Fruit fly (Drosophila melanogaster) whole organism, embryonic: ENCODE measurements around the gene CG33268.

Experiments
- Ada2b ChIP-seq: fragments of 200-800 bp; sonication (Bioruptor generic); IDR thresholded peaks from 2 replicates; pipeline ENCODE4 v1.3.6; 2022; ENCODE audit warnings: missing biosample characterization, missing genetic modification characterization
- CG10979 ChIP-seq: fragments of 200-800 bp; sonication (Bioruptor generic); optimal IDR thresholded peaks from 2 replicates; lab custom pipeline; 2018; ENCODE audit warnings: missing biosample characterization, mild to moderate bottlenecking, missing genetic modification characterization, moderate library complexity
- CG12071 ChIP-seq: fragments of 200-800 bp; sonication (Bioruptor generic); optimal IDR thresholded peaks from 3 replicates; lab custom pipeline; 2018; ENCODE audit warnings: missing biosample characterization, mild to moderate bottlenecking, missing genetic modification characterization
- CG12769 ChIP-seq: fragments of 200-800 bp; sonication (Bioruptor generic); optimal IDR thresholded peaks from 2 replicates; lab custom pipeline; 2019; ENCODE audit warnings: missing biosample characterization, mild to moderate bottlenecking, missing genetic modification characterization, moderate library complexity
- CG13123 ChIP-seq: fragments of 200-800 bp; sonication (Bioruptor generic); optimal IDR thresholded peaks from 2 replicates; lab custom pipeline; 2016; ENCODE audit warnings: missing biosample characterization, missing genetic modification characterization
- CG17359 ChIP-seq: fragments of 200-800 bp; sonication (Bioruptor generic); optimal IDR thresholded peaks from 3 replicates; lab custom pipeline; 2018; ENCODE audit warnings: missing biosample characterization, mild to moderate bottlenecking, missing genetic modification characterization, moderate library complexity
- CG17912 ChIP-seq: fragments of 200-800 bp; sonication (Bioruptor generic); optimal IDR thresholded peaks from 2 replicates; lab custom pipeline; 2018; ENCODE audit warnings: missing biosample characterization, mild to moderate bottlenecking, missing genetic modification characterization
- CG1832 ChIP-seq: fragments of 200-800 bp; sonication (Bioruptor generic); optimal IDR thresholded peaks from 2 replicates; lab custom pipeline; 2017; ENCODE audit warnings: missing biosample characterization, mild to moderate bottlenecking, missing genetic modification characterization, inconsistent platforms
- CG2199 ChIP-seq: fragments of 200-800 bp; sonication (Bioruptor generic); IDR thresholded peaks from 3 replicates; pipeline ENCODE4 v1.3.6; 2022; ENCODE audit warnings: missing biosample characterization, missing genetic modification characterization
- CG2202 ChIP-seq: fragments of 200-800 bp; sonication (Bioruptor generic); optimal IDR thresholded peaks from 2 replicates; lab custom pipeline; 2018; ENCODE audit warnings: missing biosample characterization, mild to moderate bottlenecking, missing genetic modification characterization
- CG30403 ChIP-seq: fragments of 200-800 bp; sonication (Bioruptor generic); optimal IDR thresholded peaks from 3 replicates; lab custom pipeline; 2016; ENCODE audit warnings: missing biosample characterization, missing genetic modification characterization
- CG4282 ChIP-seq: fragments of 200-800 bp; sonication (Bioruptor generic); optimal IDR thresholded peaks from 2 replicates; lab custom pipeline; 2016; ENCODE audit warnings: missing biosample characterization, missing genetic modification characterization
- CG4820 ChIP-seq: fragments of 200-800 bp; sonication (Bioruptor generic); optimal IDR thresholded peaks from 3 replicates; lab custom pipeline; 2016; ENCODE audit warnings: missing biosample characterization, missing genetic modification characterization
- CG5180 ChIP-seq: fragments of 200-800 bp; sonication (Bioruptor generic); optimal IDR thresholded peaks from 3 replicates; lab custom pipeline; 2017; ENCODE audit warnings: missing biosample characterization, missing genetic modification characterization, mild to moderate bottlenecking, moderate library complexity, missing genetic modification reagents
- CG7786 ChIP-seq: fragments of 200-800 bp; sonication (Bioruptor generic); optimal IDR thresholded peaks from 2 replicates; lab custom pipeline; 2016; ENCODE audit warnings: missing biosample characterization, missing genetic modification characterization
- CG8290 ChIP-seq, 3 experiments: fragments of 200-800 bp; sonication (Bioruptor generic); optimal IDR thresholded peaks; 2 replicates each; lab custom pipeline; 2016 to 2019; ENCODE audit warnings: missing biosample characterization in 3 of 3, missing genetic modification characterization in 3 of 3, mild to moderate bottlenecking in 2 of 3, moderate library complexity in 1 of 3
- CG8388 ChIP-seq: fragments of 200-800 bp; sonication (Bioruptor generic); optimal IDR thresholded peaks from 2 replicates; lab custom pipeline; 2019; ENCODE audit warnings: missing biosample characterization, mild to moderate bottlenecking, missing genetic modification characterization, moderate library complexity
- CG8944 ChIP-seq: fragments of 200-800 bp; sonication (Bioruptor generic); optimal IDR thresholded peaks from 3 replicates; lab custom pipeline; 2016; ENCODE audit warnings: missing biosample characterization, missing genetic modification characterization
- CrebB ChIP-seq: fragments of 200-800 bp; sonication (Bioruptor generic); optimal IDR thresholded peaks from 3 replicates; lab custom pipeline; 2018; ENCODE audit warnings: missing biosample characterization, mild to moderate bottlenecking, missing genetic modification characterization
- D ChIP-seq, 2 experiments: fragments of 200-800 bp in 1 of 2; fragments of >200 bp in 1 of 2; sonication (Bioruptor generic) in 1 of 2; optimal IDR thresholded peaks; 2 replicates in 1 of 2; 3 replicates in 1 of 2; lab custom pipeline; 2017; ENCODE audit warnings: mild to moderate bottlenecking in 1 of 2, missing biosample characterization in 1 of 2, missing genetic modification characterization in 1 of 2, missing genetic modification reagents in 1 of 2
- Dll ChIP-seq: fragments of 200-800 bp; sonication (Bioruptor generic); IDR thresholded peaks from 4 replicates; pipeline ENCODE4 v1.3.6; 2022; ENCODE audit warnings: missing biosample characterization, missing genetic modification characterization; ENCODE audit not compliant: partially characterized antibody
- GATAe ChIP-seq: fragments of 200-800 bp; sonication (Bioruptor generic); conservative IDR thresholded peaks from 2 replicates; pipeline ENCODE4 v1.3.6; 2022; ENCODE audit warnings: missing biosample characterization, missing genetic modification characterization
- HLH4C ChIP-seq: fragments of 200-800 bp; sonication (Bioruptor generic); IDR thresholded peaks from 3 replicates; pipeline ENCODE4 v1.3.6; 2022; ENCODE audit warnings: missing biosample characterization, missing genetic modification characterization; ENCODE audit not compliant: partially characterized antibody
- MBD-R2 ChIP-seq: fragments of 200-800 bp; sonication (Bioruptor generic); IDR thresholded peaks from 2 replicates; pipeline ENCODE4 v1.3.6; 2022; ENCODE audit warnings: missing biosample characterization, missing genetic modification characterization
- Med ChIP-seq: fragments of 200-800 bp; sonication (Bioruptor generic); peaks from one replicate; lab custom pipeline; 2016; ENCODE audit warnings: missing biosample characterization, missing genetic modification characterization, mild to moderate bottlenecking, inconsistent platforms, moderate library complexity
- Neu2 ChIP-seq: fragments of 200-800 bp; sonication (Bioruptor generic); optimal IDR thresholded peaks from 3 replicates; lab custom pipeline; 2016; ENCODE audit warnings: missing biosample characterization, missing genetic modification characterization, borderline replicate concordance
- Optix ChIP-seq: fragments of 200-800 bp; sonication (Bioruptor generic); IDR thresholded peaks from 3 replicates; pipeline ENCODE4 v1.3.6; 2022; ENCODE audit warnings: missing biosample characterization, missing genetic modification characterization
- aop ChIP-seq: fragments of 200-800 bp; sonication (Bioruptor generic); IDR thresholded peaks from 2 replicates; pipeline ENCODE4 v1.3.6; 2022; ENCODE audit warnings: missing biosample characterization, missing genetic modification characterization
- bowl ChIP-seq: fragments of 200-800 bp; sonication (Bioruptor generic); IDR thresholded peaks from 2 replicates; pipeline ENCODE4 v1.3.6; 2022; ENCODE audit warnings: missing biosample characterization, missing genetic modification characterization
- cg ChIP-seq: fragments of 200-800 bp; sonication (Bioruptor generic); optimal IDR thresholded peaks from 3 replicates; lab custom pipeline; 2019; ENCODE audit warnings: missing biosample characterization, mild to moderate bottlenecking, missing genetic modification characterization, moderate library complexity
- dimm ChIP-seq: fragments of 200-800 bp; sonication (Bioruptor generic); IDR thresholded peaks from 2 replicates; pipeline ENCODE4 v1.3.6; 2022; ENCODE audit warnings: missing biosample characterization, missing genetic modification characterization
- gro ChIP-seq: fragments of 200-800 bp; sonication (Bioruptor generic); optimal IDR thresholded peaks from 2 replicates; lab custom pipeline; 2016; ENCODE audit warnings: missing biosample characterization, missing genetic modification characterization
- h ChIP-seq: fragments of >200 bp; optimal IDR thresholded peaks from 2 replicates; lab custom pipeline; 2017
- jumu ChIP-seq: fragments of 200-800 bp; sonication (Bioruptor generic); optimal IDR thresholded peaks from 3 replicates; lab custom pipeline; 2016; ENCODE audit warnings: missing biosample characterization, missing genetic modification characterization
- kah ChIP-seq: fragments of 200-800 bp; sonication (Bioruptor generic); optimal IDR thresholded peaks from 2 replicates; lab custom pipeline; 2018; ENCODE audit warnings: missing biosample characterization, mild to moderate bottlenecking, missing genetic modification characterization
- klu ChIP-seq: fragments of 200-800 bp; sonication (Bioruptor generic); IDR thresholded peaks from 2 replicates; pipeline ENCODE4 v1.3.6; 2022; ENCODE audit warnings: missing biosample characterization, missing genetic modification characterization
- otp ChIP-seq: fragments of 200-800 bp; sonication (Bioruptor generic); IDR thresholded peaks from 3 replicates; pipeline ENCODE4, ENCODE4 v1.3.6; 2022; ENCODE audit warnings: missing biosample characterization, missing genetic modification characterization
- phol ChIP-seq: fragments of 200-800 bp; sonication (Bioruptor generic); optimal IDR thresholded peaks from 3 replicates; lab custom pipeline; 2018; ENCODE audit warnings: missing biosample characterization, mild to moderate bottlenecking, missing genetic modification characterization, moderate library complexity
- pros ChIP-seq: fragments of 200-800 bp; sonication (Bioruptor generic); optimal IDR thresholded peaks from 3 replicates; lab custom pipeline; 2019; ENCODE audit warnings: missing biosample characterization, mild to moderate bottlenecking, missing genetic modification characterization, moderate library complexity
- psq ChIP-seq: fragments of 200-800 bp; sonication (Bioruptor generic); optimal IDR thresholded peaks from 2 replicates; lab custom pipeline; 2017; ENCODE audit warnings: missing biosample characterization, missing genetic modification characterization
- pum ChIP-seq: fragments of 200-800 bp; sonication (Bioruptor generic); optimal IDR thresholded peaks from 2 replicates; lab custom pipeline; 2016; ENCODE audit warnings: missing biosample characterization, missing genetic modification characterization
- run ChIP-seq: fragments of 200-800 bp; sonication (Bioruptor generic); optimal IDR thresholded peaks from 3 replicates; lab custom pipeline; 2018; ENCODE audit warnings: missing biosample characterization, mild to moderate bottlenecking, missing genetic modification characterization
- shn ChIP-seq: fragments of 200-800 bp; sonication (Bioruptor generic); optimal IDR thresholded peaks from 3 replicates; lab custom pipeline; 2016; ENCODE audit warnings: missing biosample characterization, missing genetic modification characterization
- slou ChIP-seq: fragments of 200-800 bp; sonication (Bioruptor generic); optimal IDR thresholded peaks from 3 replicates; lab custom pipeline; 2016; ENCODE audit warnings: missing biosample characterization, missing genetic modification characterization
- sr ChIP-seq: fragments of 200-800 bp; sonication (Bioruptor generic); IDR thresholded peaks from 3 replicates; pipeline ENCODE4 v1.3.6; 2022; ENCODE audit warnings: missing biosample characterization, missing genetic modification characterization

CG33268 gene

DNA sequence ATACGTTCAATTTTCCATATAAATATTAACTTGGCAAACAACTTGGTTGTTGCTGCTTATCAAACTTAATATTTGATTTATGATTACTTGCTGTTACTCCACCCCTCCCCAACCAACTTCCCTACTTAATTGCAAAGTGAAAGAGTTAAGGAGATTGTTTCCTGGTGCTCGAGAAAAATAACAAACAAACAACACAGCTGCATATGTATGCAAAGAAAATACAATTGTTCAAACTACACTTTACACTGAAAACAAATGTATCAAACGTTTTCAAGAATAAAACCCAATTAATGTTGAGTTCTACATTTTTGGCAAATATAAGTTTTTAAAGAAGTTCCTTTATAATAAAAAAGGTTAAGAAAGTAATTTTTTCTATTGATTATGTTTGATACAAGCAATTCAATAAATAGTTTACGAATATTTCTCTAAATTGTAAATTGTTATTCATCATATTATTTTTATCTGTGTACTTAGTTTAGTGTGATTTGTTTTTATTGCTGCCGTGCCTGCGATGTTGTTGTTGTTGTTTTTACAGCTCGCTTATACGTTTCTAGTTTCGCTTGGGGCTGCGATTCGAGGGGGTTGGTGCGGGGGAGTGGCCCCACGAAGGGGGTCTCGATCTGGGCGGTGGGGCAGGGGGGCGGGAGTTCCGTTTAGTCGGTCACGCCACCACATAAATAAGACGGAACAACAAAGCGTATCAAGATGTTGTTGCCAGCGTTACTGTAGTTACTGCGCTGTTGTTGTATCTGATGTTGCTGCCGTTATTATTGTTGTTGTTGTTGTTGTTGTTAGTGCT is 35.2 kb downstream of the CG33268 start (continued):
- TF ChIP-seq Optix (GFP tag; lab: Robert Waterston, UW) (0 out of 3 replicates have a peak, but pooled peaks have one; percentile 40), CG17912 (no peak), run (peak; percentile 46), shn (peak; percentile 10), CG4282 (GFP tag; lab: Kevin White, UChicago) (no peak), pum (GFP tag; lab: Kevin White, UChicago) (no peak), jumu (GFP tag; lab: Kevin White, UChicago) (no peak), HLH4C (no peak), CG17359 (tag; lab: Kevin White, UChicago) (peak; percentile 82), klu (GFP tag; lab: Robert Waterston, UW) (peak; percentile 36; the same call in 1 of the 2 replicates)

DNA sequence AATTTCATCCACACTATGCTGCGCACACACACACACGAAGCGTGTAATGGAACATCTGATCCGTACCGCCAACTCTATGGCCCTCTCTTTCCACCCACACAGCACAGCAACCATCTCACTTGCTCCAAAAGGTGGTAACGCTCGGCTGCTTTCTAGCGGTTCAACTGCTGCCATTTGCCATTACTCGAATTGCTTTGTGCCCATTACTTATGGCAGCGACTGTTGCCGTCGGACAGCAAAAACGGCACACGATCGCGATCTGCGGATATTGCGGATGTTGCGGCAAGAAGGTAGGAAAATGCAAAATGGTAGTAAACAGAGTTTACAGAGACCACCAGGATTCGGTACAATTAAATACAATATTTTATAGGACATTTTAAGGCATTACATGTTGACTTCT is 36.2 kb downstream of the CG33268 start:
- peak; percentile 76 for TF ChIP-seq CG8388 (GFP tag; lab: Kevin White, UChicago)
- no peak for TF ChIP-seq CG8290 (GFP tag; optimal IDR thresholded peaks at IDR 0.05; lab: Kevin White, UChicago)
- peak in 1 of 2 experiments; percentile 15 for TF ChIP-seq CG8290 (tag; optimal IDR thresholded peaks at IDR 0.05; lab: Kevin White, UChicago)
- 0 out of 3 replicates have a peak, but pooled peaks have one; percentile 25 for TF ChIP-seq CG2199
- TF ChIP-seq pros (GFP tag; lab: Kevin White, UChicago) = peak; percentile 20
- 0 out of 3 replicates have a peak, but pooled peaks have one; percentile 32 for TF ChIP-seq HLH4C
- peak; percentile 39 for TF ChIP-seq CG1832 (GFP tag; lab: Kevin White, UChicago)
- TF ChIP-seq gro (GFP tag; lab: Kevin White, UChicago) = no peak
- 0 out of 4 replicates have a peak, but pooled peaks have one; percentile 35 for TF ChIP-seq Dll (GFP tag; lab: Robert Waterston, UW)
- peak; percentile 66 for TF ChIP-seq cg
- peak; percentile 34; the same call in 1 of the 3 replicates for TF ChIP-seq sr (GFP tag; lab: Robert Waterston, UW)
- TF ChIP-seq dimm (GFP tag; lab: Robert Waterston, UW) = no peak
- peak; percentile 54 for TF ChIP-seq D (optimal IDR thresholded peaks at IDR 0.05; lab: Kevin White, UChicago)
- TF ChIP-seq D (GFP tag; optimal IDR thresholded peaks at IDR 0.05; lab: Kevin White, UChicago) = no peak
- TF ChIP-seq Neu2 (GFP tag; lab: Kevin White, UChicago) = peak; percentile 75
- TF ChIP-seq CG13123 (GFP tag; lab: Kevin White, UChicago) = no peak

DNA sequence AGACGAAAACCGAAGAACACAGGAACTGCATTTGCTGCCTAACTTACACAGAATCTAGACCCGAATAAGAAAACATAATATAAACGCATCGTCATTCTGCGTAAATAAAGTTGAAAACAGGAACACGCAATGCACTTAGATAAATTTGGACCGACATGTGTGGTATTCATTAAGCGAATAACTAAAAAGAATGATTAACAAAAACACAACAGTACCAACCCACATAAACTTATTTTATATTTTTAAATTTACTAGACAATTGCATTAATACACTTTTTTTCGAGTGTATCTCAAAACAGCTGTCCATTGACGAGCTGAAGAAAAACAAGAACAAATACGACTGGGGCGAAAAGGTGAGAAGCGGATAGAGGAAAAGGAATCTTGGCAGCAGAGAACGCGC is 36.7 kb downstream of the CG33268 start:
- TF ChIP-seq phol (tag; lab: Kevin White, UChicago) (peak; percentile 91), kah (GFP tag; lab: Kevin White, UChicago) (peak; percentile 67), slou (GFP tag; lab: Kevin White, UChicago) (peak; percentile 27), psq (GFP tag; lab: Kevin White, UChicago) (peak; percentile 76), bowl (GFP tag; lab: Robert Waterston, UW) (no peak), CG12769 (tag; lab: Kevin White, UChicago) (peak; percentile 46), GATAe (GFP tag; lab: Robert Waterston, UW) (no peak), CG8388 (GFP tag; lab: Kevin White, UChicago) (peak; percentile 57), CG30403 (GFP tag; lab: Kevin White, UChicago) (peak; percentile 86), Dll (GFP tag; lab: Robert Waterston, UW) (no peak), otp (GFP tag; lab: Robert Waterston, UW) (peak; percentile 88), h (lab: Kevin White, UChicago) (no peak), CG5180 (GFP tag; lab: Kevin White, UChicago) (peak; percentile 56), CG10979 (tag; lab: Kevin White, UChicago) (peak; percentile 96), Med (GFP tag; lab: Kevin White, UChicago) (peak; percentile 91), MBD-R2 (0 out of 2 replicates have a peak, but pooled peaks have one; percentile 9), CrebB (tag; lab: Kevin White, UChicago) (peak; percentile 40), CG12071 (GFP tag; lab: Kevin White, UChicago) (peak; percentile 29), Neu2 (GFP tag; lab: Kevin White, UChicago) (no peak), aop (GFP tag; lab: Robert Waterston, UW) (peak; percentile 63; the same call in 1 of the 2 replicates), CG4820 (GFP tag; lab: Kevin White, UChicago) (peak; percentile 89), CG7786 (peak; percentile 52), CG2202 (tag; lab: Kevin White, UChicago) (peak; percentile 93), Ada2b (GFP tag; lab: Robert Waterston, UW) (peak; percentile 60), CG8944 (peak; percentile 75)
